Fruit fly (Drosophila melanogaster): ENCODE measurements around the gene lili.

- no peak for TF ChIP-seq Mio (GFP tag; optimal IDR thresholded peaks at IDR 0.05)
- TF ChIP-seq brk (GFP tag; optimal IDR thresholded peaks at IDR 0.05), result no peak
- TF ChIP-seq Sp1 (GFP tag; optimal IDR thresholded peaks at IDR 0.05), result no peak
- no peak for TF ChIP-seq Jra (GFP tag; optimal IDR thresholded peaks at IDR 0.05)
- TF ChIP-seq usp (GFP tag; optimal IDR thresholded peaks at IDR 0.05), result no peak
- no peak for TF ChIP-seq ey (GFP tag; optimal IDR thresholded peaks at IDR 0.05)
- no peak for TF ChIP-seq psq (GFP tag; optimal IDR thresholded peaks at IDR 0.05)
- no peak for TF ChIP-seq pan (optimal IDR thresholded peaks at IDR 0.05)
- TF ChIP-seq fru (GFP tag; optimal IDR thresholded peaks at IDR 0.05), result no peak
- no peak for TF ChIP-seq foxo (GFP tag; optimal IDR thresholded peaks at IDR 0.05)
- TF ChIP-seq dmrt93B (GFP tag; optimal IDR thresholded peaks at IDR 0.05), result no peak
- TF ChIP-seq OdsH (GFP tag; optimal IDR thresholded peaks at IDR 0.05), result no peak
Observed at dm6 chr3R:24841635-24842034, 27.8 kb upstream of the lili start, which contains the start of gene Esp.
